Worm (Caenorhabditis elegans) whole organism, L1 larva: ENCODE measurements around the gene exos-2.

Experiments
- C04F5.9 ChIP-seq: sonication (generic microtip); optimal IDR thresholded peaks from 2 replicates; lab custom pipeline; 2016; ENCODE audit warnings: missing genetic modification characterization, missing compliant biosample characterization
- C16A3.4 ChIP-seq: fragments of 150-350 bp; optimal IDR thresholded peaks from 2 replicates; lab custom pipeline; 2014; ENCODE audit warnings: missing biosample characterization, missing genetic modification characterization
- aha-1 ChIP-seq: fragments of 150-350 bp; optimal IDR thresholded peaks from 2 replicates; lab custom pipeline; 2014; ENCODE audit warnings: missing biosample characterization, missing genetic modification characterization
- aly-2 ChIP-seq: fragments of 150-350 bp; optimal IDR thresholded peaks from 2 replicates; lab custom pipeline; 2014; ENCODE audit warnings: missing biosample characterization, missing genetic modification characterization
- ceh-63 ChIP-seq: fragments of 200-800 bp; sonication (Bioruptor generic); optimal IDR thresholded peaks from 2 replicates; lab custom pipeline; 2018; ENCODE audit warnings: mild to moderate bottlenecking, missing genetic modification characterization, missing compliant biosample characterization
- ceh-82 ChIP-seq, 3 experiments: fragments of 150-350 bp in 1 of 3; sonication (generic microtip) in 2 of 3; optimal IDR thresholded peaks; 2 replicates each; lab custom pipeline; 2014 to 2017; ENCODE audit warnings: missing biosample characterization in 3 of 3, missing genetic modification characterization in 3 of 3
- ceh-88 ChIP-seq: fragments of 200-800 bp; sonication (Bioruptor generic); IDR thresholded peaks from 2 replicates; pipeline ENCODE4 v1.3.6; 2022; ENCODE audit warnings: missing genetic modification characterization, missing compliant biosample characterization
- ceh-90 ChIP-seq: sonication (generic microtip); optimal IDR thresholded peaks from 2 replicates; lab custom pipeline; 2016; ENCODE audit warnings: missing genetic modification characterization, missing compliant biosample characterization
- efl-1 ChIP-seq, 4 experiments: fragments of 150-350 bp; optimal IDR thresholded peaks in 3 of 4; peaks in 1 of 4; 1 replicate in 1 of 4; 2 replicates in 3 of 4; lab custom pipeline; 2014; ENCODE audit warnings: missing biosample characterization in 2 of 4, missing genetic modification characterization in 2 of 4, missing genetic modification reagents in 2 of 4
- egl-27 ChIP-seq, 2 experiments: fragments of 150-350 bp in 1 of 2; sonication (generic microtip); optimal IDR thresholded peaks; 3 replicates each; lab custom pipeline; 2017 to 2018; ENCODE audit warnings: missing biosample characterization in 2 of 2, missing genetic modification characterization in 2 of 2, missing genetic modification reagents in 2 of 2
- fkh-8 ChIP-seq: sonication (generic microtip); optimal IDR thresholded peaks from 2 replicates; lab custom pipeline; 2016; ENCODE audit warnings: mild to moderate bottlenecking, missing genetic modification characterization, missing compliant biosample characterization
- fos-1 ChIP-seq: fragments of 150-350 bp; optimal IDR thresholded peaks from 2 replicates; lab custom pipeline; 2014; ENCODE audit warnings: missing biosample characterization, missing genetic modification characterization
- hlh-17 ChIP-seq: fragments of 200-800 bp; sonication (Bioruptor generic); optimal IDR thresholded peaks from 2 replicates; lab custom pipeline; 2018; ENCODE audit warnings: missing genetic modification characterization, mild to moderate bottlenecking, missing compliant biosample characterization, moderate library complexity, borderline replicate concordance
- hlh-4 ChIP-seq: sonication (generic microtip); optimal IDR thresholded peaks from 2 replicates; lab custom pipeline; 2016; ENCODE audit warnings: mild to moderate bottlenecking, missing genetic modification characterization, missing compliant biosample characterization
- jun-1 ChIP-seq: fragments of 150-350 bp; optimal IDR thresholded peaks from 2 replicates; lab custom pipeline; 2014; ENCODE audit warnings: missing biosample characterization, missing genetic modification reagents, missing genetic modification characterization
- lin-39 ChIP-seq: fragments of 150-350 bp; optimal IDR thresholded peaks from 2 replicates; lab custom pipeline; 2014; ENCODE audit warnings: missing biosample characterization, missing genetic modification reagents, missing genetic modification characterization
- lir-3 ChIP-seq: sonication (generic microtip); optimal IDR thresholded peaks from 2 replicates; lab custom pipeline; 2016; ENCODE audit warnings: mild to moderate bottlenecking, missing genetic modification characterization, moderate library complexity, missing compliant biosample characterization; ENCODE audit not compliant: poor library complexity
- mab-9 ChIP-seq: fragments of 200-800 bp; sonication (Bioruptor generic); IDR thresholded peaks from 2 replicates; pipeline ENCODE4 v1.3.6; 2022; ENCODE audit warnings: missing genetic modification reagents, missing genetic modification characterization, missing compliant biosample characterization
- mdl-1 ChIP-seq, 2 experiments: fragments of 150-350 bp; optimal IDR thresholded peaks; 2 replicates each; lab custom pipeline; 2014 to 2017; ENCODE audit warnings: missing biosample characterization in 2 of 2, missing genetic modification characterization in 2 of 2, inconsistent platforms in 1 of 2
- mep-1 ChIP-seq: fragments of 150-350 bp; optimal IDR thresholded peaks from 2 replicates; lab custom pipeline; 2014; ENCODE audit warnings: missing biosample characterization, missing genetic modification characterization
- nhr-12 ChIP-seq: sonication (generic microtip); optimal IDR thresholded peaks from 2 replicates; lab custom pipeline; 2017; ENCODE audit warnings: missing biosample characterization, missing genetic modification characterization
- nhr-19 ChIP-seq: fragments of 200-800 bp; sonication (Bioruptor generic); conservative IDR thresholded peaks from 2 replicates; pipeline ENCODE4 v1.3.6; 2022; ENCODE audit warnings: missing genetic modification characterization, missing compliant biosample characterization
- nhr-20 ChIP-seq: sonication (generic microtip); optimal IDR thresholded peaks from 2 replicates; lab custom pipeline; 2016; ENCODE audit warnings: mild to moderate bottlenecking, missing genetic modification characterization, missing compliant biosample characterization
- nhr-28 ChIP-seq: fragments of 150-350 bp; optimal IDR thresholded peaks from 2 replicates; lab custom pipeline; 2014; ENCODE audit warnings: missing biosample characterization, missing genetic modification characterization
- nhr-76 ChIP-seq: sonication (generic microtip); optimal IDR thresholded peaks from 2 replicates; lab custom pipeline; 2017; ENCODE audit warnings: missing biosample characterization, missing genetic modification characterization
- nhr-85 ChIP-seq: sonication (generic microtip); peaks from one replicate; lab custom pipeline; 2016; ENCODE audit warnings: missing genetic modification characterization, inconsistent platforms, missing compliant biosample characterization
- nhr-90 ChIP-seq: sonication (generic microtip); optimal IDR thresholded peaks from 2 replicates; lab custom pipeline; 2016; ENCODE audit warnings: mild to moderate bottlenecking, missing genetic modification characterization, missing compliant biosample characterization; ENCODE audit not compliant: poor library complexity
- sox-4 ChIP-seq: sonication (generic microtip); optimal IDR thresholded peaks from 2 replicates; lab custom pipeline; 2016; ENCODE audit warnings: missing genetic modification characterization, missing compliant biosample characterization
- sptf-1 ChIP-seq: fragments of 150-350 bp; optimal IDR thresholded peaks from 2 replicates; lab custom pipeline; 2014; ENCODE audit warnings: missing biosample characterization, missing genetic modification characterization
- sup-37 ChIP-seq: fragments of 200-800 bp; sonication (Bioruptor generic); optimal IDR thresholded peaks from 2 replicates; lab custom pipeline; 2018; ENCODE audit warnings: mild to moderate bottlenecking, missing genetic modification characterization, missing compliant biosample characterization
- tbx-2 ChIP-seq: sonication (generic microtip); optimal IDR thresholded peaks from 2 replicates; lab custom pipeline; 2016; ENCODE audit warnings: missing genetic modification characterization, missing compliant biosample characterization
- unc-62 ChIP-seq: fragments of 150-350 bp; optimal IDR thresholded peaks from 2 replicates; lab custom pipeline; 2014; ENCODE audit warnings: missing biosample characterization, missing genetic modification reagents, missing genetic modification characterization
- unc-98 ChIP-seq: fragments of 200-800 bp; sonication (Bioruptor generic); IDR thresholded peaks from 2 replicates; pipeline ENCODE4 v1.3.6; 2022; ENCODE audit warnings: missing genetic modification characterization, missing compliant biosample characterization
- xbp-1 ChIP-seq: sonication (generic microtip); optimal IDR thresholded peaks from 2 replicates; lab custom pipeline; 2016; ENCODE audit warnings: missing genetic modification characterization, missing compliant biosample characterization
- zag-1 ChIP-seq: fragments of 150-350 bp; optimal IDR thresholded peaks from 2 replicates; lab custom pipeline; 2014; ENCODE audit warnings: missing biosample characterization, missing genetic modification characterization

exos-2 gene

DNA sequence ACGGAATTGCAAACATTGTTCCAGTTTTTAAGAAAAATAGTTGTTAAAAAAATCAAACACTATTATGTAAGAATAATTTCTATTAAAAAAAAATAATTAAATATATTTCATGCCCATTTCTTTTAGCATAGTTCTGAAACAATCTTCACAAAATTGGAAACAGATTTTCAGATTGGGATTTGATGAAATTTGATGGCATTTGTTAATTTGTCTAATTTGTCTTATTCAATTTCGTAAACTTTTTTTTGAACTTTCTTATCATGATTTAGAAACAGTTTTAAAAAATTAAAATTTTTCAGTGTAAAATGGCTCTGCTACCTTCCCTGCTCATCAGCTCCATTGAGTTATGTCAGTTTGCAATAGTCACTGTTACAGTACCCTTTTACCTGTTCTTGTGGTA, 10.4 kb upstream of the exos-2 start, which contains the start of gene srv-13:
Gene srv-13 (plus strand): TSS at position 301 of the 400 bp plus-strand sequence.
- TF ChIP-seq C04F5.9 (tag; lab: Kevin White, UChicago) (no peak), mdl-1 (tag; optimal IDR thresholded peaks at IDR 0.05; lab: Kevin White, UChicago) (no peak), C16A3.4 (tag; lab: Kevin White, UChicago) (no peak), nhr-20 (no peak), hlh-17 (GFP tag; lab: Kevin White, UChicago) (no peak), unc-62 (GFP tag; lab: Kevin White, UChicago) (no peak), sox-4 (tag; lab: Kevin White, UChicago) (no peak), unc-98 (no peak), zag-1 (tag; lab: Kevin White, UChicago) (no peak), efl-1 (optimal IDR thresholded peaks at IDR 0.05; lab: Kevin White, UChicago) (no peak), efl-1 (GFP tag; optimal IDR thresholded peaks at IDR 0.05 in 1 of 2; lab: Kevin White, UChicago) (no peak), lin-39 (tag; lab: Kevin White, UChicago) (no peak), nhr-28 (tag; lab: Kevin White, UChicago) (no peak), nhr-90 (tag; lab: Kevin White, UChicago) (no peak)

DNA sequence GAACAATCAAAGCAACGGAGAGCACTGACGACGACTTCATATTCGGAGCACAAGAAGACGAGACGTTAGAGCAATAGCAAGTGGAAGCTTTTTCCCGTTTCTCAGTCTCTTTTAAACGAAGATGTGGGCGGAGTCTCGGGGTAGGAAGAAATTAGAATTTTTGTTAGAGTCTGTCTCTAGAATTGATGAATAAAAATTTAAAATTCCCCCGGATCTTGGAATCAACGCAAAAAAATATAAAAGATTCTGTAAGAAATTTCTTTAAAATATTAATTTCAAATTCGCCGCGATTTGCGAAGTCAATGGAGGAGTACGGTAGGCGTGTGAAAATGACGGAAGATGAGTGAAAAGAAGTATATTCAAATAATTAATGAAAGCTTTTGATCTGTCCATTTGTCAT, 1.8 kb upstream of the exos-2 start, which contains the start of gene nlp-71:
Gene nlp-71 (minus strand): TSS at position 101 of the 400 bp plus-strand sequence.
- TF ChIP-seq sox-4 (tag; lab: Kevin White, UChicago) (no peak), ceh-90 (tag; lab: Kevin White, UChicago) (no peak), ceh-82 (tag; optimal IDR thresholded peaks at IDR 0.05; lab: Kevin White, UChicago) (no peak), fkh-8 (tag; lab: Kevin White, UChicago) (no peak), nhr-85 (tag; lab: Kevin White, UChicago) (no peak), xbp-1 (no peak), unc-62 (GFP tag; lab: Kevin White, UChicago) (no peak), fos-1 (tag; lab: Kevin White, UChicago) (no peak), nhr-12 (no peak)
- TF ChIP-seq, all 84 proteins: peak for 0

DNA sequence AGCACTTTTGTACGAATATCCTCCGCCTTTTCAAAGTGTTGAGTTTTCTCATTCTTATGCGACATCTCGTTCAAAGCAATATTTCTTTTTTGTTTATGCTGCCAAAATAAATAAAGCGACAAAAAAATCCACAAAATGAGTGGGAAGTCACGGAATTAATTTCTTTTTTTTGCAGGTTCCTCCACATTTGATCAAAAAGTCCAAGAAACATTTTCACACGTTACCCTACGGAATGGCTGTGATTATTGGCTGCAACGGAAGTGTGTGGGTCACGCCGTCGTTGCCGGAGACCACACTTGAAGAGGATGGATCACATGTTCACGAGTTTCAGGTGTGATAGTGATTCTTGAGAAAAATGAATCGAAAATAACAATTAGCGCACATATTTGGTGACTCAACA, 1.3 kb downstream of the exos-2 start, which contains the start of gene Y73B6BL.22:
Gene Y73B6BL.22 (minus strand): TSS at position 101 of the 400 bp plus-strand sequence.
- TF ChIP-seq tbx-2 (tag; lab: Kevin White, UChicago): no peak
- TF ChIP-seq nhr-76 (tag; lab: Kevin White, UChicago): no peak
- no peak for TF ChIP-seq mep-1 (tag; lab: Kevin White, UChicago)
- no peak for TF ChIP-seq aha-1 (tag; lab: Kevin White, UChicago)
- TF ChIP-seq ceh-63 (GFP tag; lab: Kevin White, UChicago): no peak
- no peak for TF ChIP-seq nhr-90 (tag; lab: Kevin White, UChicago)
- TF ChIP-seq C16A3.4 (tag; lab: Kevin White, UChicago): no peak
- no peak for TF ChIP-seq nhr-19 (GFP tag; lab: Robert Waterston, UW)
- no peak for TF ChIP-seq lir-3 (tag; lab: Kevin White, UChicago)
- TF ChIP-seq hlh-4: no peak
- TF ChIP-seq ceh-88 (GFP tag; lab: Robert Waterston, UW): no peak
- no peak for TF ChIP-seq egl-27 (tag; optimal IDR thresholded peaks at IDR 0.05; lab: Kevin White, UChicago)

DNA sequence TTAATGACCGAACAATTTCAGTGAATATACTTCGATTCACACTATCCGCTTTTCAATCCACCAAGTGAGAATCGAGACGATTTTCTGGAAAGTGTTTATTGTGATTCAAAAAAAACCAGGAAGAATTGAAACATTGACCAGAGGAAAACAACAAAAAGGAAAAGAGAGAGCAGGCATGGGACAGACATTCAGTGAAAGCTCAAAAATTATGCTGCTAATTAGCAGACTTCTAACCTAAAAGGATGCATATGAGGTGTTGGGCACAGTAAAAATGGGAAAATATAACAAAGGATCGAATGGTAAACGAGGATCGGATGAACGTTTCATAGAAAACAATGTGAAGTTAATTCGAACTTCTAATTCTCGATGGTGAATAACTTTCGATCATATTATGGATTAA, 2.3 kb downstream of the exos-2 start:
- TF ChIP-seq aly-2 (tag; lab: Kevin White, UChicago) (no peak), nhr-85 (tag; lab: Kevin White, UChicago) (no peak), ceh-82 (tag; optimal IDR thresholded peaks at IDR 0.05; lab: Kevin White, UChicago) (no peak), jun-1 (no peak), sup-37 (GFP tag; lab: Kevin White, UChicago) (no peak), sptf-1 (no peak), nhr-76 (tag; lab: Kevin White, UChicago) (no peak), mab-9 (GFP tag; lab: Robert Waterston, UW) (no peak)
